Worm (Caenorhabditis elegans) whole organism, L1 larva: Measurements from ENCODE around the gene pho-5.
A peak's percentile ranks its signal among the peaks of the same experiment; 100 is the strongest.

Experiments
- C16A3.4 ChIP-seq: fragments of 150-350 bp; optimal IDR thresholded peaks from 2 replicates; lab custom pipeline; 2014; ENCODE audit warnings: missing biosample characterization, missing genetic modification characterization
- C34B4.2 ChIP-seq: sonication (generic microtip); optimal IDR thresholded peaks from 2 replicates; lab custom pipeline; 2017; ENCODE audit warnings: mild to moderate bottlenecking, missing genetic modification characterization, missing compliant biosample characterization
- Y116A8C.19 ChIP-seq: sonication (generic microtip); optimal IDR thresholded peaks from 2 replicates; lab custom pipeline; 2016; ENCODE audit warnings: missing compliant biosample characterization, missing genetic modification characterization, borderline replicate concordance
- alr-1 ChIP-seq: fragments of 200-800 bp; sonication (Bioruptor generic); optimal IDR thresholded peaks from 2 replicates; lab custom pipeline; 2018; ENCODE audit warnings: borderline replicate concordance, mild to moderate bottlenecking, missing genetic modification characterization, missing compliant biosample characterization
- ama-1 ChIP-seq: fragments of 150-350 bp; optimal IDR thresholded peaks from 2 replicates; lab custom pipeline; 2014
- ceh-63 ChIP-seq: fragments of 200-800 bp; sonication (Bioruptor generic); optimal IDR thresholded peaks from 2 replicates; lab custom pipeline; 2018; ENCODE audit warnings: mild to moderate bottlenecking, missing genetic modification characterization, missing compliant biosample characterization
- ceh-8 ChIP-seq: fragments of 200-800 bp; sonication (Bioruptor generic); optimal IDR thresholded peaks from 2 replicates; lab custom pipeline; 2018; ENCODE audit warnings: mild to moderate bottlenecking, missing genetic modification characterization, moderate library complexity, missing compliant biosample characterization
- ceh-82 ChIP-seq, 3 experiments: fragments of 150-350 bp in 1 of 3; sonication (generic microtip) in 2 of 3; optimal IDR thresholded peaks; 2 replicates each; lab custom pipeline; 2014 to 2017; ENCODE audit warnings: missing biosample characterization in 3 of 3, missing genetic modification characterization in 3 of 3
- ceh-90 ChIP-seq: sonication (generic microtip); optimal IDR thresholded peaks from 2 replicates; lab custom pipeline; 2016; ENCODE audit warnings: missing genetic modification characterization, missing compliant biosample characterization
- ces-1 ChIP-seq: fragments of 150-350 bp; optimal IDR thresholded peaks from 2 replicates; lab custom pipeline; 2014; ENCODE audit warnings: missing biosample characterization, missing genetic modification reagents, missing genetic modification characterization
- dpl-1 ChIP-seq, 3 experiments: fragments of 150-350 bp in 2 of 3; sonication (generic microtip) in 1 of 3; optimal IDR thresholded peaks; 2 replicates each; lab custom pipeline; 2014 to 2017; ENCODE audit warnings: missing biosample characterization in 3 of 3, missing genetic modification characterization in 3 of 3, missing genetic modification reagents in 3 of 3
- dsc-1 ChIP-seq: sonication (generic microtip); optimal IDR thresholded peaks from 2 replicates; lab custom pipeline; 2016; ENCODE audit warnings: mild to moderate bottlenecking, missing genetic modification characterization, missing compliant biosample characterization
- efl-1 ChIP-seq, 4 experiments: fragments of 150-350 bp; optimal IDR thresholded peaks in 3 of 4; peaks in 1 of 4; 1 replicate in 1 of 4; 2 replicates in 3 of 4; lab custom pipeline; 2014; ENCODE audit warnings: missing biosample characterization in 2 of 4, missing genetic modification characterization in 2 of 4, missing genetic modification reagents in 2 of 4
- efl-3 ChIP-seq: fragments of 200-800 bp; sonication (Bioruptor generic); optimal IDR thresholded peaks from 2 replicates; lab custom pipeline; 2018; ENCODE audit warnings: mild to moderate bottlenecking, missing genetic modification characterization, missing compliant biosample characterization
- egl-13 ChIP-seq: sonication (generic microtip); optimal IDR thresholded peaks from 2 replicates; lab custom pipeline; 2016; ENCODE audit warnings: missing genotype, missing genetic modification reagents, missing genetic modification characterization, missing compliant biosample characterization
- egl-27 ChIP-seq, 2 experiments: fragments of 150-350 bp in 1 of 2; sonication (generic microtip); optimal IDR thresholded peaks; 3 replicates each; lab custom pipeline; 2017 to 2018; ENCODE audit warnings: missing biosample characterization in 2 of 2, missing genetic modification characterization in 2 of 2, missing genetic modification reagents in 2 of 2
- elt-2 ChIP-seq: sonication (generic microtip); optimal IDR thresholded peaks from 2 replicates; lab custom pipeline; 2016; ENCODE audit warnings: missing genetic modification characterization, mild to moderate bottlenecking, inconsistent platforms, missing compliant biosample characterization, missing genetic modification reagents
- elt-3 ChIP-seq, 6 experiments: fragments of 150-350 bp in 1 of 6; sonication (generic microtip); optimal IDR thresholded peaks; 2 replicates each; lab custom pipeline; 2017 to 2018; ENCODE audit warnings: missing biosample characterization in 6 of 6, missing genetic modification characterization in 6 of 6, inconsistent platforms in 1 of 6
- ets-5 ChIP-seq: fragments of 200-800 bp; sonication (Bioruptor generic); IDR thresholded peaks from 2 replicates; pipeline ENCODE4 v1.3.6; 2022; ENCODE audit warnings: missing genetic modification characterization, missing compliant biosample characterization
- fkh-10 ChIP-seq: sonication (generic microtip); optimal IDR thresholded peaks from 2 replicates; lab custom pipeline; 2017; ENCODE audit warnings: missing biosample characterization, missing genetic modification reagents, missing genetic modification characterization
- fkh-8 ChIP-seq: sonication (generic microtip); optimal IDR thresholded peaks from 2 replicates; lab custom pipeline; 2016; ENCODE audit warnings: mild to moderate bottlenecking, missing genetic modification characterization, missing compliant biosample characterization
- fos-1 ChIP-seq: fragments of 150-350 bp; optimal IDR thresholded peaks from 2 replicates; lab custom pipeline; 2014; ENCODE audit warnings: missing biosample characterization, missing genetic modification characterization
- hlh-17 ChIP-seq: fragments of 200-800 bp; sonication (Bioruptor generic); optimal IDR thresholded peaks from 2 replicates; lab custom pipeline; 2018; ENCODE audit warnings: missing genetic modification characterization, mild to moderate bottlenecking, missing compliant biosample characterization, moderate library complexity, borderline replicate concordance
- isw-1 ChIP-seq: fragments of 200-800 bp; sonication (Bioruptor generic); IDR thresholded peaks from 2 replicates; pipeline ENCODE4 v1.3.6; 2022; ENCODE audit warnings: missing genetic modification characterization, missing compliant biosample characterization
- lin-13 ChIP-seq: fragments of 150-350 bp; optimal IDR thresholded peaks from 2 replicates; lab custom pipeline; 2014; ENCODE audit warnings: missing biosample characterization, missing genetic modification reagents, missing genetic modification characterization
- lin-35 ChIP-seq, 2 experiments: fragments of 150-350 bp; optimal IDR thresholded peaks; 2 replicates each; lab custom pipeline; 2014; ENCODE audit warnings: missing biosample characterization in 2 of 2, missing genetic modification characterization in 2 of 2, missing genetic modification reagents in 2 of 2
- lsy-2 ChIP-seq, 2 experiments: fragments of 150-350 bp; optimal IDR thresholded peaks; 2 replicates each; lab custom pipeline; 2014; ENCODE audit warnings: missing biosample characterization in 2 of 2, missing genetic modification characterization in 2 of 2
- mab-9 ChIP-seq: fragments of 200-800 bp; sonication (Bioruptor generic); IDR thresholded peaks from 2 replicates; pipeline ENCODE4 v1.3.6; 2022; ENCODE audit warnings: missing genetic modification reagents, missing genetic modification characterization, missing compliant biosample characterization
- mef-2 ChIP-seq: fragments of 150-350 bp; optimal IDR thresholded peaks from 2 replicates; lab custom pipeline; 2014; ENCODE audit warnings: missing biosample characterization, missing genetic modification characterization
- mep-1 ChIP-seq: fragments of 150-350 bp; optimal IDR thresholded peaks from 2 replicates; lab custom pipeline; 2014; ENCODE audit warnings: missing biosample characterization, missing genetic modification characterization
- nhr-11 ChIP-seq: fragments of 150-350 bp; optimal IDR thresholded peaks from 2 replicates; lab custom pipeline; 2014; ENCODE audit warnings: missing biosample characterization, missing genetic modification characterization
- nhr-19 ChIP-seq: fragments of 200-800 bp; sonication (Bioruptor generic); conservative IDR thresholded peaks from 2 replicates; pipeline ENCODE4 v1.3.6; 2022; ENCODE audit warnings: missing genetic modification characterization, missing compliant biosample characterization
- nhr-237 ChIP-seq: fragments of 150-350 bp; optimal IDR thresholded peaks from 2 replicates; lab custom pipeline; 2014; ENCODE audit warnings: missing biosample characterization, missing genetic modification characterization
- nhr-47 ChIP-seq: sonication (generic microtip); optimal IDR thresholded peaks from 2 replicates; lab custom pipeline; 2016; ENCODE audit warnings: mild to moderate bottlenecking, missing genetic modification characterization, moderate library complexity, missing compliant biosample characterization
- nhr-71 ChIP-seq: sonication (generic microtip); optimal IDR thresholded peaks from 2 replicates; lab custom pipeline; 2016; ENCODE audit warnings: mild to moderate bottlenecking, missing genetic modification characterization, moderate library complexity, missing compliant biosample characterization
- nhr-76 ChIP-seq: sonication (generic microtip); optimal IDR thresholded peaks from 2 replicates; lab custom pipeline; 2017; ENCODE audit warnings: missing biosample characterization, missing genetic modification characterization
- nhr-77 ChIP-seq: fragments of 150-350 bp; optimal IDR thresholded peaks from 2 replicates; lab custom pipeline; 2014; ENCODE audit warnings: missing biosample characterization, missing genetic modification characterization
- nhr-84 ChIP-seq: sonication (generic microtip); optimal IDR thresholded peaks from 2 replicates; lab custom pipeline; 2017; ENCODE audit warnings: missing biosample characterization, missing genetic modification characterization
- nhr-90 ChIP-seq: sonication (generic microtip); optimal IDR thresholded peaks from 2 replicates; lab custom pipeline; 2016; ENCODE audit warnings: mild to moderate bottlenecking, missing genetic modification characterization, missing compliant biosample characterization; ENCODE audit not compliant: poor library complexity
- pax-3 ChIP-seq: fragments of 200-800 bp; sonication (Bioruptor generic); optimal IDR thresholded peaks from 2 replicates; lab custom pipeline; 2018; ENCODE audit warnings: mild to moderate bottlenecking, missing genetic modification characterization, moderate library complexity, missing compliant biosample characterization
- pqm-1 ChIP-seq: sonication (generic microtip); optimal IDR thresholded peaks from 3 replicates; lab custom pipeline; 2017; ENCODE audit warnings: missing biosample characterization, missing genetic modification characterization
- snpc-4 ChIP-seq: fragments of 150-350 bp; optimal IDR thresholded peaks from 2 replicates; lab custom pipeline; 2014; ENCODE audit warnings: missing biosample characterization, missing genetic modification characterization
- sox-4 ChIP-seq: sonication (generic microtip); optimal IDR thresholded peaks from 2 replicates; lab custom pipeline; 2016; ENCODE audit warnings: missing genetic modification characterization, missing compliant biosample characterization
- swsn-7 ChIP-seq: sonication (generic microtip); optimal IDR thresholded peaks from 2 replicates; lab custom pipeline; 2016; ENCODE audit warnings: missing genetic modification characterization, missing compliant biosample characterization
- tbx-2 ChIP-seq: sonication (generic microtip); optimal IDR thresholded peaks from 2 replicates; lab custom pipeline; 2016; ENCODE audit warnings: missing genetic modification characterization, missing compliant biosample characterization
- tlp-1 ChIP-seq: fragments of 150-350 bp; optimal IDR thresholded peaks from 2 replicates; lab custom pipeline; 2014; ENCODE audit warnings: missing biosample characterization, missing genetic modification characterization
- unc-62 ChIP-seq: fragments of 150-350 bp; optimal IDR thresholded peaks from 2 replicates; lab custom pipeline; 2014; ENCODE audit warnings: missing biosample characterization, missing genetic modification reagents, missing genetic modification characterization
- unc-98 ChIP-seq: fragments of 200-800 bp; sonication (Bioruptor generic); IDR thresholded peaks from 2 replicates; pipeline ENCODE4 v1.3.6; 2022; ENCODE audit warnings: missing genetic modification characterization, missing compliant biosample characterization
- vab-15 ChIP-seq: sonication (generic microtip); optimal IDR thresholded peaks from 2 replicates; lab custom pipeline; 2017; ENCODE audit warnings: missing genotype, mild to moderate bottlenecking, missing genetic modification characterization, missing compliant biosample characterization
- zag-1 ChIP-seq: fragments of 150-350 bp; optimal IDR thresholded peaks from 2 replicates; lab custom pipeline; 2014; ENCODE audit warnings: missing biosample characterization, missing genetic modification characterization
- ztf-11 ChIP-seq, 2 experiments: sonication (generic microtip); optimal IDR thresholded peaks; 2 replicates each; lab custom pipeline; 2016 to 2017; ENCODE audit warnings: missing genetic modification characterization in 2 of 2, missing biosample characterization in 1 of 2, missing compliant biosample characterization in 1 of 2
- ztf-4 ChIP-seq: fragments of 150-350 bp; optimal IDR thresholded peaks from 2 replicates; lab custom pipeline; 2014; ENCODE audit warnings: missing biosample characterization, missing genetic modification characterization

pho-5 gene

DNA sequence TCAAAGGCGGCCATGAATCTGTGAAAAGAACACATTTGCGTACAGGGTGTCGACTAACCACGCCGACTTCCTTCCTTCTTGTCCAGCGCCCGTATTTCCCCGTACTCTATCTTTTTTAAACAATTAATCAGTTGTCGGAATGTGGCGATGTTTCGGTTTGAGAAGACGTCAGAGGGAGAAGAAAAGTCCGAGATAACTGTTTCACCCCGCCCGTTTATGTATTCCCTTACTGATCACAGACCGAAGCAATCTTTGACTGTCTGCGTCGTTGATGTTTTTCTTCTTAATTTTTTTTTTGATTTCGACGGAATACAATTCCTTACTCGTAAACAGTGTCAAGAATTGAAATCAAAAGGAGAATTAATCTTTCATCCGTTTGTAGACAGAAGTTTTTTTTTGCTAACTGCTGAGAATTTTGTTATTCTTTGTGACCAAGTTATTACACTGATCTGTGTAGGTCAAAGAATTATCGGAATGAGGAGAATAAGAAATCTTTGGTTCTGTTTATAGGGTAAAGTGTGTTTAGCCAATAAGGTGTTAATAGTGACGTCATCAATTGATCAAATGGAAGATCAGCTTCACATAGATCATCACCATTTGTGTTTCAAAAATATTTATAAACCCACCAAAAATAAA is 11.5 kb upstream of the pho-5 start:
- TF ChIP-seq egl-13 (tag; lab: Kevin White, UChicago) (no peak), nhr-77 (tag; lab: Kevin White, UChicago) (no peak), ces-1 (GFP tag; lab: Kevin White, UChicago) (no peak), ztf-4 (tag; lab: Kevin White, UChicago) (no peak), ceh-63 (GFP tag; lab: Kevin White, UChicago) (no peak), dpl-1 (GFP tag; optimal IDR thresholded peaks at IDR 0.05; lab: Kevin White, UChicago) (no peak), egl-27 (tag; optimal IDR thresholded peaks at IDR 0.05; lab: Kevin White, UChicago) (no peak), elt-3 (tag; optimal IDR thresholded peaks at IDR 0.05; lab: Kevin White, UChicago) (peak in 3 of 6 experiments; percentile 58 to 71 (median 65)), ama-1 (lab: Kevin White, UChicago) (no peak), ets-5 (GFP tag; lab: Robert Waterston, UW) (no peak), C34B4.2 (tag; lab: Kevin White, UChicago) (no peak), lin-13 (GFP tag; lab: Kevin White, UChicago) (no peak), mep-1 (no peak), ceh-8 (GFP tag; lab: Kevin White, UChicago) (no peak), pqm-1 (no peak), unc-98 (GFP tag; lab: Robert Waterston, UW) (no peak), snpc-4 (tag; lab: Kevin White, UChicago) (no peak), ztf-11 (tag; optimal IDR thresholded peaks at IDR 0.05; lab: Kevin White, UChicago) (no peak), tlp-1 (tag; lab: Kevin White, UChicago) (no peak), nhr-11 (no peak), lin-35 (GFP tag; optimal IDR thresholded peaks at IDR 0.05; lab: Kevin White, UChicago) (peak in 1 of 2 experiments; percentile 34), pax-3 (no peak), efl-3 (GFP tag; lab: Kevin White, UChicago) (no peak), efl-1 (optimal IDR thresholded peaks at IDR 0.05; lab: Kevin White, UChicago) (no peak), efl-1 (GFP tag; optimal IDR thresholded peaks at IDR 0.05 in 1 of 2; lab: Kevin White, UChicago) (peak in 1 of 2 experiments; percentile 79), nhr-237 (tag; lab: Kevin White, UChicago) (no peak), tbx-2 (tag; lab: Kevin White, UChicago) (peak; percentile 11), C16A3.4 (tag; lab: Kevin White, UChicago) (no peak), nhr-90 (tag; lab: Kevin White, UChicago) (peak; percentile 37), mef-2 (tag; lab: Kevin White, UChicago) (no peak), nhr-47 (no peak), elt-2 (tag; lab: Kevin White, UChicago) (no peak), mab-9 (GFP tag; lab: Robert Waterston, UW) (no peak), nhr-84 (tag; lab: Kevin White, UChicago) (no peak), vab-15 (tag; lab: Kevin White, UChicago) (peak; percentile 23), ceh-90 (tag; lab: Kevin White, UChicago) (no peak), nhr-19 (GFP tag; lab: Robert Waterston, UW) (peak; percentile 21; the same call in 1 of the 2 replicates), zag-1 (tag; lab: Kevin White, UChicago) (no peak), swsn-7 (no peak), dsc-1 (no peak), sox-4 (tag; lab: Kevin White, UChicago) (no peak), isw-1 (GFP tag; lab: Robert Waterston, UW) (no peak), lsy-2 (tag; optimal IDR thresholded peaks at IDR 0.05; lab: Kevin White, UChicago) (peak in 1 of 2 experiments; percentile 33), fkh-8 (tag; lab: Kevin White, UChicago) (no peak), nhr-71 (tag; lab: Kevin White, UChicago) (peak; percentile 42), fos-1 (no peak), fkh-10 (GFP tag; lab: Kevin White, UChicago) (no peak), Y116A8C.19 (tag; lab: Kevin White, UChicago) (no peak), ceh-82 (tag; optimal IDR thresholded peaks at IDR 0.05; lab: Kevin White, UChicago) (no peak), hlh-17 (GFP tag; lab: Kevin White, UChicago) (no peak), unc-62 (GFP tag; lab: Kevin White, UChicago) (no peak), nhr-76 (tag; lab: Kevin White, UChicago) (no peak), alr-1 (tag; lab: Kevin White, UChicago) (no peak)
